Worm (Caenorhabditis elegans) whole organism, young adult: ENCODE results near the gene srh-240.
A peak's percentile ranks its signal among the peaks of the same experiment; 100 is the strongest.

Experiments
- B0261.1 ChIP-seq: sonication (generic microtip); optimal IDR thresholded peaks from 2 replicates; lab custom pipeline; 2016; ENCODE audit warnings: mild to moderate bottlenecking, missing genetic modification characterization, moderate library complexity, missing compliant biosample characterization
- F10E7.11 ChIP-seq: sonication (generic microtip); optimal IDR thresholded peaks from 2 replicates; lab custom pipeline; 2017; ENCODE audit warnings: mild to moderate bottlenecking, missing genetic modification characterization, moderate library complexity, missing compliant biosample characterization
- F37B4.10 ChIP-seq: fragments of 200-800 bp; sonication (Bioruptor generic); IDR thresholded peaks from 2 replicates; pipeline ENCODE4 v1.3.6; 2022; ENCODE audit warnings: missing genetic modification characterization, missing compliant biosample characterization
- F49E8.2 ChIP-seq: sonication (generic microtip); optimal IDR thresholded peaks from 3 replicates; lab custom pipeline; 2017; ENCODE audit warnings: missing genetic modification characterization, mild to moderate bottlenecking, missing compliant biosample characterization, antibody characterized with exemption, moderate library complexity; ENCODE audit not compliant: insufficient read depth
- F52B5.7 ChIP-seq: sonication (generic microtip); optimal IDR thresholded peaks from 2 replicates; lab custom pipeline; 2016; ENCODE audit warnings: mild to moderate bottlenecking, missing genetic modification characterization, missing compliant biosample characterization
- F55B11.4 ChIP-seq: sonication (generic microtip); optimal IDR thresholded peaks from 2 replicates; lab custom pipeline; 2016; ENCODE audit warnings: missing compliant biosample characterization, missing genetic modification characterization, borderline replicate concordance; ENCODE audit not compliant: insufficient read depth
- F57C9.4 ChIP-seq: sonication (generic microtip); optimal IDR thresholded peaks from 2 replicates; lab custom pipeline; 2017; ENCODE audit warnings: mild to moderate bottlenecking, missing genetic modification characterization, missing compliant biosample characterization
- K11D2.4 ChIP-seq: fragments of 200-800 bp; sonication (Bioruptor generic); IDR thresholded peaks from 2 replicates; pipeline ENCODE4 v1.3.6; 2022; ENCODE audit warnings: missing genetic modification reagents, missing genetic modification characterization, missing compliant biosample characterization
- T07F8.4 ChIP-seq: sonication (generic microtip); optimal IDR thresholded peaks from 2 replicates; lab custom pipeline; 2016; ENCODE audit warnings: mild to moderate bottlenecking, missing genetic modification characterization, moderate library complexity, missing compliant biosample characterization
- Y53F4B.3 ChIP-seq: fragments of 200-800 bp; sonication (Bioruptor generic); IDR thresholded peaks from 2 replicates; pipeline ENCODE4 v1.3.6; 2022; ENCODE audit warnings: missing genetic modification reagents, missing genetic modification characterization, missing compliant biosample characterization
- Y79H2A.3 ChIP-seq: fragments of 200-800 bp; sonication (Bioruptor generic); conservative IDR thresholded peaks from 2 replicates; pipeline ENCODE4 v1.3.6; 2022; ENCODE audit warnings: missing genetic modification reagents, missing genetic modification characterization, missing compliant biosample characterization
- akir-1 ChIP-seq: fragments of 200-800 bp; sonication (Bioruptor generic); optimal IDR thresholded peaks from 2 replicates; lab custom pipeline; 2018; ENCODE audit warnings: mild to moderate bottlenecking, missing genetic modification characterization, moderate library complexity, missing compliant biosample characterization
- bed-1 ChIP-seq: fragments of 200-800 bp; sonication (Bioruptor generic); IDR thresholded peaks from 2 replicates; pipeline ENCODE4 v1.3.6; 2022; ENCODE audit warnings: missing genetic modification reagents, missing genetic modification characterization, missing compliant biosample characterization
- ceh-100 ChIP-seq: fragments of 200-800 bp; sonication (Bioruptor generic); IDR thresholded peaks from 2 replicates; pipeline ENCODE4 v1.3.6; 2022; ENCODE audit warnings: missing genetic modification reagents, missing genetic modification characterization, missing compliant biosample characterization
- ceh-27 ChIP-seq: fragments of 200-800 bp; sonication (Bioruptor generic); optimal IDR thresholded peaks from 2 replicates; lab custom pipeline; 2018; ENCODE audit warnings: mild to moderate bottlenecking, missing genetic modification characterization, moderate library complexity, missing compliant biosample characterization
- ceh-58 ChIP-seq: fragments of 200-800 bp; sonication (Bioruptor generic); IDR thresholded peaks from 2 replicates; pipeline ENCODE4 v1.3.6; 2022; ENCODE audit warnings: missing genetic modification characterization, missing compliant biosample characterization
- ceh-79 ChIP-seq: sonication (generic microtip); optimal IDR thresholded peaks from 2 replicates; lab custom pipeline; 2017; ENCODE audit warnings: mild to moderate bottlenecking, missing genetic modification characterization, missing compliant biosample characterization
- chd-7 ChIP-seq: sonication (generic microtip); optimal IDR thresholded peaks from 2 replicates; lab custom pipeline; 2016; ENCODE audit warnings: mild to moderate bottlenecking, missing genetic modification characterization, moderate library complexity, missing compliant biosample characterization
- efl-1 ChIP-seq: fragments of 150-350 bp; optimal IDR thresholded peaks from 2 replicates; lab custom pipeline; 2014; ENCODE audit warnings: missing biosample characterization, missing genetic modification reagents, missing genetic modification characterization
- fkh-3 ChIP-seq: sonication (generic microtip); optimal IDR thresholded peaks from 2 replicates; lab custom pipeline; 2016; ENCODE audit warnings: mild to moderate bottlenecking, missing genetic modification characterization, missing compliant biosample characterization
- lsl-1 ChIP-seq: fragments of 200-800 bp; sonication (Bioruptor generic); optimal IDR thresholded peaks from 2 replicates; lab custom pipeline; 2018; ENCODE audit warnings: mild to moderate bottlenecking, missing genetic modification characterization, moderate library complexity, missing compliant biosample characterization
- madf-3 ChIP-seq: fragments of 200-800 bp; sonication (Bioruptor generic); IDR thresholded peaks from 2 replicates; pipeline ENCODE4 v1.3.6; 2022; ENCODE audit warnings: missing genetic modification reagents, missing genetic modification characterization, missing compliant biosample characterization
- madf-6 ChIP-seq: fragments of 200-800 bp; sonication (Bioruptor generic); IDR thresholded peaks from 2 replicates; pipeline ENCODE4 v1.3.6; 2022; ENCODE audit warnings: missing genetic modification reagents, missing genetic modification characterization, missing compliant biosample characterization
- madf-8 ChIP-seq: fragments of 200-800 bp; sonication (Bioruptor generic); conservative IDR thresholded peaks from 2 replicates; pipeline ENCODE4 v1.3.6; 2022; ENCODE audit warnings: missing genetic modification reagents, missing genetic modification characterization, missing compliant biosample characterization
- mel-28 ChIP-seq: sonication (generic microtip); optimal IDR thresholded peaks from 2 replicates; lab custom pipeline; 2016; ENCODE audit warnings: borderline replicate concordance, mild to moderate bottlenecking, missing genetic modification characterization, missing compliant biosample characterization
- mxl-1 ChIP-seq: sonication (generic microtip); optimal IDR thresholded peaks from 2 replicates; lab custom pipeline; 2016; ENCODE audit warnings: missing genetic modification characterization, missing compliant biosample characterization
- nfya-1 ChIP-seq: sonication (generic microtip); optimal IDR thresholded peaks from 2 replicates; lab custom pipeline; 2017; ENCODE audit warnings: antibody characterized with exemption, missing compliant biosample characterization, missing genetic modification characterization, borderline replicate concordance; ENCODE audit not compliant: insufficient read depth
- nhr-80 ChIP-seq: sonication (generic microtip); optimal IDR thresholded peaks from 2 replicates; lab custom pipeline; 2016; ENCODE audit warnings: missing genetic modification characterization, missing compliant biosample characterization
- nhr-90 ChIP-seq: sonication (generic microtip); optimal IDR thresholded peaks from 2 replicates; lab custom pipeline; 2016; ENCODE audit warnings: missing genotype, mild to moderate bottlenecking, missing genetic modification characterization, missing compliant biosample characterization
- pha-4 ChIP-seq: fragments of 150-350 bp; sonication (generic microtip); optimal IDR thresholded peaks from 2 replicates; lab custom pipeline; 2014; ENCODE audit warnings: missing biosample characterization, missing genetic modification reagents, missing genetic modification characterization
- rcor-1 ChIP-seq: fragments of 200-800 bp; sonication (Bioruptor generic); IDR thresholded peaks from 2 replicates; pipeline ENCODE4 v1.3.6; 2022; ENCODE audit warnings: missing genetic modification reagents, missing genetic modification characterization, missing compliant biosample characterization
- rpc-1 ChIP-seq, 2 experiments: fragments of 150-350 bp in 1 of 2; sonication (generic microtip) in 1 of 2; optimal IDR thresholded peaks; 2 replicates each; lab custom pipeline; 2014 to 2018; ENCODE audit warnings: missing biosample characterization in 1 of 2, missing genetic modification characterization in 1 of 2, missing genetic modification reagents in 1 of 2, missing genotype in 1 of 2
- sea-2 ChIP-seq: fragments of 200-800 bp; sonication (Bioruptor generic); IDR thresholded peaks from 2 replicates; pipeline ENCODE4 v1.3.6; 2022; ENCODE audit warnings: missing genetic modification characterization, missing compliant biosample characterization
- snpc-1.1 ChIP-seq: sonication (generic microtip); optimal IDR thresholded peaks from 2 replicates; lab custom pipeline; 2017; ENCODE audit warnings: missing genetic modification characterization, mild to moderate bottlenecking, missing compliant biosample characterization, antibody characterized with exemption, moderate library complexity, missing genotype, missing genetic modification reagents; ENCODE audit not compliant: insufficient read depth
- snpc-1.3 ChIP-seq: sonication (generic microtip); optimal IDR thresholded peaks from 2 replicates; lab custom pipeline; 2017; ENCODE audit warnings: missing genetic modification characterization, mild to moderate bottlenecking, missing compliant biosample characterization, antibody characterized with exemption, moderate library complexity, missing genotype, missing genetic modification reagents; ENCODE audit not compliant: insufficient read depth
- ztf-18 ChIP-seq: sonication (generic microtip); optimal IDR thresholded peaks from 2 replicates; lab custom pipeline; 2016; ENCODE audit warnings: missing genotype, mild to moderate bottlenecking, missing genetic modification characterization, missing compliant biosample characterization

srh-240 gene

DNA sequence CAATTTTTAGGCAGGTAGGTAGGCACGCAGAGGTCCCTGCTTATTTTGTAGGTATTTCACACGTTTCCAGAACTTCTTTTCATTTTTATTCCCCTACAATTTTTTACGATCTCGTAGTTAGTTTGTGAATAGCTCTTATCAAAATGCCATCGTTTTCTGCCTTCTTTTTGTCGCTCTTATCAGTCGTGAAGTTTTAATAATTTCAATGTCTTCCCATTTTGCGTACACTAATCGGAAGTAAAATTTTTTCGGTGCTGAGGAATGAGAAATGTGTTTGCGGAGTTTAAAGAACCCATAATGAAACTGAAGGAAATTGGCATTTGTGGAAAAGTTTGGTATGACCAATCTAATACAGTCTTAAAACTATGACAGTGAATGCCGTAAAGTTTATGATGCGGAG is 15.4 kb downstream of the srh-240 start:
- TF ChIP-seq rpc-1 (optimal IDR thresholded peaks at IDR 0.05; lab: Kevin White, UChicago) (no peak), rpc-1 (tag; optimal IDR thresholded peaks at IDR 0.05; lab: Kevin White, UChicago) (no peak), nhr-80 (tag; lab: Kevin White, UChicago) (peak; percentile 45), Y79H2A.3 (GFP tag; lab: Robert Waterston, UW) (no peak), mel-28 (no peak), F52B5.7 (tag; lab: Kevin White, UChicago) (no peak)

DNA sequence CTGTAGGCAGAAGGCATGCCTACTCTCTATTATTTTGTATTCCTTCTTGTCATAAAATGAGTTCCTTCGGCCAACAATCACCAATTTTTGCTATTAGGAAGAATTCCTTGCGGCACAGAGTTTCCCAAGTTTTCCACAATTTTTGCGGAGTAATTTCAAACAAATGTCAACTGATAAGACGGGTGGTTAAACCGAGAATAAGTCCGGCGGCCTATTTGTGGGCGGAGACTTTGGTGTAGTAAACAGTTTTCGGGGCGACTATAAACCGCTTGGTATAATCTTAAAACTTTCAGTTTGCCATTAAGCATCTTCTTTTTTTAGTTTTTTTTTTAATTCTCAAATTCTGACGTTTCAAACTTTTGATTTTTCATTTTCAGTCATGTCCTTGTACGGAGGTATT is 16.0 kb downstream of the srh-240 start, which contains the start of gene ifc-1:
ifc-1 (plus strand) TSS at position 378 of the 400 bp plus-strand sequence.
- TF ChIP-seq rcor-1 (GFP tag; lab: Robert Waterston, UW) (no peak), madf-6 (GFP tag; lab: Robert Waterston, UW) (no peak), bed-1 (GFP tag; lab: Robert Waterston, UW) (no peak)

- TF ChIP-seq nhr-80 (tag; lab: Kevin White, UChicago) (peak; percentile 23), Y79H2A.3 (GFP tag; lab: Robert Waterston, UW) (no peak), pha-4 (peak; percentile 34)
Measured at ce11 chrV:2881565-2881964, 16.6 kb downstream of the srh-240 start.

DNA sequence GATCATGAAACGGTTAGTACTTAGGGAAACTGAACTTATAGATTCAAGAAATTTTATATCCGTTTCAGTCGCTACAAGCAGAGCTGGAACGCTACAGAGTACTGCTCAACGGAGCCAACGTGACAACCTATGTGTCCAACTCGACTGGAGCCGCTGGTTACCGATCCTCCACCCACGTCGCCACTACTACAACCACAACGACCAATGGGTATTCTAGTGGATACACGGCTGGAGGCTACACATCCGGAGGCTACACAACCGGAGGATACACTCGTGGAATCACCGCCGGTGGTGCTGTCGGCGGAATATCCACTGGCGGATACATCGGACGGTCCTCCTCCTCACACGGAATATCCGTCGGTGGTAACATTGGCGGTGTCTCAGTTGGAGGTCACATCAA is 18.1 kb downstream of the srh-240 start:
- TF ChIP-seq madf-3 (0 out of 2 replicates have a peak, but pooled peaks have one; percentile 41), F37B4.10 (GFP tag; lab: Robert Waterston, UW) (peak; percentile 96; the same call in 1 of the 2 replicates), T07F8.4 (no peak), F57C9.4 (tag; lab: Kevin White, UChicago) (no peak), F49E8.2 (no peak), ceh-58 (no peak), chd-7 (no peak), fkh-3 (tag; lab: Kevin White, UChicago) (no peak), K11D2.4 (no peak)

ce11 chrV:2884411-2884810 is 19.4 kb downstream of the srh-240 start, which contains the start of gene sre-24:
TSS of gene sre-24 (plus strand) at chrV:2884711.
- TF ChIP-seq efl-1, result no peak

ce11 chrV:2888265-2888664 is 23.3 kb downstream of the srh-240 start:
- TF ChIP-seq madf-8 (GFP tag; lab: Robert Waterston, UW) (no peak), akir-1 (GFP tag; lab: Kevin White, UChicago) (no peak), ceh-100 (GFP tag; lab: Robert Waterston, UW) (no peak), F10E7.11 (tag; lab: Kevin White, UChicago) (no peak), ceh-79 (no peak), Y53F4B.3 (no peak), lsl-1 (GFP tag; lab: Kevin White, UChicago) (no peak), ceh-27 (GFP tag; lab: Kevin White, UChicago) (no peak), sea-2 (GFP tag; lab: Robert Waterston, UW) (no peak), ztf-18 (tag; lab: Kevin White, UChicago) (no peak), F55B11.4 (tag; lab: Kevin White, UChicago) (no peak), nhr-90 (tag; lab: Kevin White, UChicago) (no peak), B0261.1 (tag; lab: Kevin White, UChicago) (no peak), snpc-1.3 (no peak), snpc-1.1 (tag; lab: Kevin White, UChicago) (no peak), nfya-1 (tag; lab: Kevin White, UChicago) (no peak), mxl-1 (tag; lab: Kevin White, UChicago) (no peak)
